ENCODE assay signal across 1 fruit fly cellular context in the genomic region with DNA sequence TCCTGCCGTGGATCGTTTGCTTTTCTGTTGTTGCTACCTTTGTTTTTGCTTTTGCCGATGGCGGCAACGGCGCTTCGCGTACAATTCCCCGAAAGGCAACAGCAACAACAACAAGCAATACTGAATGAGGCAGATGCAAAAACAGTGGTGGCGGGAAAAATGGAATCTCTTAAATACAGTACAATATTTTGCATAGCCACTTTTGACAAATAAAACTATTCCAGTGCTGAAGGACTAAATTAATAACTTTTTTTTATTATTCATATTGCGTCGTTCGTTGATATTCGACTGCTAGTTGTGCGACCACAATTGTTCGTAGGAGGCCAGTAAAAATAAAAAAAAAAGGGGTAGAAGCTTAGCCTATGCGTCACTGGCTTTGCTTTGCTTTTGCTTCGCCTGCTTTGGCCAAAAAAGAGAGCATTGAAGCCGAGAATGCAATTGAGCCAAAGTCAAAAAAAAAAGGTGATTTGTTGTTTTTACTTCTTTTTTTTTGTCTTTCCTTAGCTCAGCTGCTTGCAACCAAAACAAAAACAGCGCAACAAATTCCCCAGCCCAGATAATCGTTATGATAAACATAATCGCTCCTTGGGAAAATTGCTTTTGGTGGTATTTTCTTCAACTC.
A peak's percentile ranks its signal among the peaks of the same experiment; 100 is the strongest.
TF ChIP-seq lines count a peak whose summit lies in the region.

No protein-coding gene starts in this region.

TF ChIP-seq in whole organism, embryonic, 481 proteins besides CTCF, POLR2A, EP300 and RAD21 (continued from another document and continues in another):
- no peak for TF ChIP-seq CG14860 (GFP tag; IDR thresholded peaks at IDR 0.05; lab: Robert Waterston, UW; ENCODE audit: partially characterized antibody)
- TF ChIP-seq gro (GFP tag; optimal IDR thresholded peaks at IDR 0.05; lab: Kevin White, UChicago), result peak; percentile 76
- no peak for TF ChIP-seq Dll (GFP tag; IDR thresholded peaks at IDR 0.05; lab: Robert Waterston, UW; ENCODE audit: partially characterized antibody)
- peak; percentile 95 for TF ChIP-seq CG17359 (tag; optimal IDR thresholded peaks at IDR 0.05; lab: Kevin White, UChicago)
- TF ChIP-seq bcd (GFP tag; optimal IDR thresholded peaks at IDR 0.05; lab: Kevin White, UChicago), result peak; percentile 87
- peak; percentile 89 for TF ChIP-seq ase (GFP tag; IDR thresholded peaks at IDR 0.05; lab: Robert Waterston, UW)
- peak; percentile 76 for TF ChIP-seq tx (GFP tag; optimal IDR thresholded peaks at IDR 0.05; lab: Kevin White, UChicago)
- TF ChIP-seq Dip2 (GFP tag; IDR thresholded peaks at IDR 0.05; lab: Robert Waterston, UW), result peak; percentile 38; the same call in 1 of the 2 replicates
- TF ChIP-seq CG17612 (GFP tag; IDR thresholded peaks at IDR 0.05; lab: Robert Waterston, UW), result no peak
- TF ChIP-seq CG6654 (GFP tag; optimal IDR thresholded peaks at IDR 0.05; lab: Kevin White, UChicago), result peak; percentile 60
- TF ChIP-seq jing (GFP tag; optimal IDR thresholded peaks at IDR 0.05; lab: Kevin White, UChicago), result peak; percentile 73
- peak; percentile 69; the same call in 2 of the 3 replicates for TF ChIP-seq CG11560 (tag; IDR thresholded peaks at IDR 0.05; lab: Robert Waterston, UW)
- peak; percentile 83 for TF ChIP-seq CG17829 (tag; optimal IDR thresholded peaks at IDR 0.05; lab: Kevin White, UChicago)
- TF ChIP-seq pzg (GFP tag; optimal IDR thresholded peaks at IDR 0.05; lab: Kevin White, UChicago), result peak; percentile 1
- TF ChIP-seq Bgb (GFP tag; IDR thresholded peaks at IDR 0.05; lab: Robert Waterston, UW; ENCODE audit: partially characterized antibody), result no peak
- peak; percentile 20 for TF ChIP-seq Kr (GFP tag; optimal IDR thresholded peaks at IDR 0.05; lab: Kevin White, UChicago)
- TF ChIP-seq ap (GFP tag; IDR thresholded peaks at IDR 0.05; lab: Robert Waterston, UW), result peak; percentile 89
- TF ChIP-seq CG6813 (GFP tag; optimal IDR thresholded peaks at IDR 0.05; lab: Kevin White, UChicago), result peak; percentile 83
- TF ChIP-seq sisA (GFP tag; IDR thresholded peaks at IDR 0.05; lab: Robert Waterston, UW), result peak; percentile 91
- peak; percentile 58 for TF ChIP-seq CG3065 (GFP tag; optimal IDR thresholded peaks at IDR 0.05; lab: Kevin White, UChicago)
- TF ChIP-seq CG12769 (tag; optimal IDR thresholded peaks at IDR 0.05; lab: Kevin White, UChicago), result peak; percentile 83
- peak; percentile 87 for TF ChIP-seq org-1 (GFP tag; optimal IDR thresholded peaks at IDR 0.05; lab: Kevin White, UChicago)
- TF ChIP-seq CG15601 (tag; optimal IDR thresholded peaks at IDR 0.05; lab: Kevin White, UChicago), result peak; percentile 61
- peak; percentile 84 for TF ChIP-seq CG18262 (tag; optimal IDR thresholded peaks at IDR 0.05; lab: Kevin White, UChicago)
- TF ChIP-seq slou (GFP tag; optimal IDR thresholded peaks at IDR 0.05; lab: Kevin White, UChicago), result peak; percentile 28
- TF ChIP-seq corto (GFP tag; optimal IDR thresholded peaks at IDR 0.05; lab: Kevin White, UChicago), result peak; percentile 95
- TF ChIP-seq CkIIα-i1 (GFP tag; IDR thresholded peaks at IDR 0.05; lab: Robert Waterston, UW), result peak; percentile 79
- TF ChIP-seq CG4820 (GFP tag; optimal IDR thresholded peaks at IDR 0.05; lab: Kevin White, UChicago), result peak; percentile 83
- TF ChIP-seq CG9797 (GFP tag; optimal IDR thresholded peaks at IDR 0.05; lab: Kevin White, UChicago), result no peak
- peak; percentile 85 for TF ChIP-seq BtbVII (GFP tag; optimal IDR thresholded peaks at IDR 0.05; lab: Kevin White, UChicago)
- TF ChIP-seq CG13775 (GFP tag; optimal IDR thresholded peaks at IDR 0.05; lab: Kevin White, UChicago), result peak; percentile 78
- peak; percentile 74 for TF ChIP-seq btn (GFP tag; optimal IDR thresholded peaks at IDR 0.05; lab: Kevin White, UChicago)
- peak; percentile 84 for TF ChIP-seq CG17385 (GFP tag; optimal IDR thresholded peaks at IDR 0.05; lab: Kevin White, UChicago)
- peak; percentile 84 for TF ChIP-seq grau (tag; optimal IDR thresholded peaks at IDR 0.05; lab: Kevin White, UChicago)
- TF ChIP-seq Hsf (GFP tag; optimal IDR thresholded peaks at IDR 0.05; lab: Kevin White, UChicago), result peak; percentile 90
- TF ChIP-seq tap (tag; optimal IDR thresholded peaks at IDR 0.05; lab: Kevin White, UChicago), result peak; percentile 88
- TF ChIP-seq ranshi (GFP tag; IDR thresholded peaks at IDR 0.05; lab: Robert Waterston, UW), result peak; percentile 93
- TF ChIP-seq CG3163 (GFP tag; optimal IDR thresholded peaks at IDR 0.05; lab: Kevin White, UChicago), result peak; percentile 54
- TF ChIP-seq CG6272 (GFP tag; IDR thresholded peaks at IDR 0.05; lab: Robert Waterston, UW), result peak; percentile 80
- peak; percentile 78 to 89 for TF ChIP-seq dpn (GFP tag; optimal IDR thresholded peaks at IDR 0.05; lab: Kevin White, UChicago)
- peak; percentile 81 for TF ChIP-seq CG10654 (GFP tag; optimal IDR thresholded peaks at IDR 0.05; lab: Kevin White, UChicago)
- TF ChIP-seq Abd-B (GFP tag; optimal IDR thresholded peaks at IDR 0.05; lab: Kevin White, UChicago), result peak; percentile 75
- peak; percentile 81 for TF ChIP-seq gsb (GFP tag; IDR thresholded peaks at IDR 0.05; lab: Robert Waterston, UW)
- TF ChIP-seq so (GFP tag; IDR thresholded peaks at IDR 0.05; lab: Robert Waterston, UW), result peak; percentile 92
- TF ChIP-seq schlank (tag; optimal IDR thresholded peaks at IDR 0.05; lab: Kevin White, UChicago), result peak; percentile 61
- peak; percentile 95 for TF ChIP-seq slbo (GFP tag; IDR thresholded peaks at IDR 0.05; lab: Robert Waterston, UW)
- peak; percentile 57 for TF ChIP-seq sd (tag; optimal IDR thresholded peaks at IDR 0.05; lab: Kevin White, UChicago)
- TF ChIP-seq crp (GFP tag; optimal IDR thresholded peaks at IDR 0.05; lab: Kevin White, UChicago), result peak; percentile 13 to 41
- peak; percentile 78 for TF ChIP-seq croc (GFP tag; conservative IDR thresholded peaks at IDR 0.05; lab: Robert Waterston, UW)
- TF ChIP-seq CG2129 (GFP tag; IDR thresholded peaks at IDR 0.05; lab: Robert Waterston, UW; ENCODE audit: partially characterized antibody), result no peak
- TF ChIP-seq CG17186 (GFP tag; optimal IDR thresholded peaks at IDR 0.05; lab: Kevin White, UChicago), result peak; percentile 73
- peak; percentile 64 for TF ChIP-seq Usf (GFP tag; optimal IDR thresholded peaks at IDR 0.05; lab: Kevin White, UChicago)
- peak; percentile 67 for TF ChIP-seq Vsx1 (GFP tag; optimal IDR thresholded peaks at IDR 0.05; lab: Kevin White, UChicago)
- TF ChIP-seq pfk (GFP tag; optimal IDR thresholded peaks at IDR 0.05; lab: Kevin White, UChicago), result no peak
- peak; percentile 87 for TF ChIP-seq mam (GFP tag; optimal IDR thresholded peaks at IDR 0.05; lab: Kevin White, UChicago)
- TF ChIP-seq Xrp1 (GFP tag; IDR thresholded peaks at IDR 0.05; lab: Robert Waterston, UW), result peak; percentile 91
- TF ChIP-seq CG1529 (GFP tag; optimal IDR thresholded peaks at IDR 0.05; lab: Kevin White, UChicago), result peak; percentile 87
- TF ChIP-seq CG11085 (GFP tag; IDR thresholded peaks at IDR 0.05; lab: Robert Waterston, UW), result peak; percentile 74
- TF ChIP-seq ewg (GFP tag; optimal IDR thresholded peaks at IDR 0.05; lab: Kevin White, UChicago), result peak; percentile 86
- peak; percentile 73 for TF ChIP-seq CG7786 (GFP tag; optimal IDR thresholded peaks at IDR 0.05; lab: Kevin White, UChicago)
- TF ChIP-seq fd102C (GFP tag; optimal IDR thresholded peaks at IDR 0.05; lab: Kevin White, UChicago), result no peak
- TF ChIP-seq Fer3 (tag; optimal IDR thresholded peaks at IDR 0.05; lab: Kevin White, UChicago), result peak; percentile 90
- no peak for TF ChIP-seq BEAF-32 (GFP tag; optimal IDR thresholded peaks at IDR 0.05; lab: Kevin White, UChicago)
- TF ChIP-seq Mrtf (GFP tag; IDR thresholded peaks at IDR 0.05; lab: Robert Waterston, UW), result peak; percentile 86
- peak; percentile 59 for TF ChIP-seq CG5180 (GFP tag; optimal IDR thresholded peaks at IDR 0.05; lab: Kevin White, UChicago)
- TF ChIP-seq Six4 (GFP tag; optimal IDR thresholded peaks at IDR 0.05; lab: Kevin White, UChicago), result peak; percentile 68
- peak; percentile 87 for TF ChIP-seq CG14050 (GFP tag; IDR thresholded peaks at IDR 0.05; lab: Robert Waterston, UW)
- peak; percentile 65 for TF ChIP-seq zen (tag; optimal IDR thresholded peaks at IDR 0.05; lab: Kevin White, UChicago)
- peak; percentile 78 for TF ChIP-seq NK7.1 (GFP tag; optimal IDR thresholded peaks at IDR 0.05; lab: Kevin White, UChicago)
- TF ChIP-seq CG7271 (tag; optimal IDR thresholded peaks at IDR 0.05; lab: Kevin White, UChicago), result peak; percentile 33
- peak; percentile 84 for TF ChIP-seq NFAT (GFP tag; IDR thresholded peaks at IDR 0.05; lab: Robert Waterston, UW)
- TF ChIP-seq CG11398 (GFP tag; optimal IDR thresholded peaks at IDR 0.05; lab: Kevin White, UChicago), result peak; percentile 71
- TF ChIP-seq E2f2 (GFP tag; IDR thresholded peaks at IDR 0.05; lab: Robert Waterston, UW), result peak; percentile 71
- TF ChIP-seq YL-1 (GFP tag; optimal IDR thresholded peaks at IDR 0.05; lab: Kevin White, UChicago), result peak; percentile 16
- TF ChIP-seq CG15479 (GFP tag; optimal IDR thresholded peaks at IDR 0.05; lab: Kevin White, UChicago), result no peak
- TF ChIP-seq Nf-YA (GFP tag; IDR thresholded peaks at IDR 0.05; lab: Robert Waterston, UW), result peak; percentile 84
- TF ChIP-seq unc-4 (GFP tag; IDR thresholded peaks at IDR 0.05; lab: Robert Waterston, UW; ENCODE audit: partially characterized antibody), result no peak
- TF ChIP-seq br (optimal IDR thresholded peaks at IDR 0.05; lab: Kevin White, UChicago), result no peak
- peak; percentile 59 for TF ChIP-seq CG2116 (GFP tag; optimal IDR thresholded peaks at IDR 0.05; lab: Kevin White, UChicago)
- no peak for TF ChIP-seq chinmo (GFP tag; IDR thresholded peaks at IDR 0.05; lab: Robert Waterston, UW; ENCODE audit: partially characterized antibody)
- TF ChIP-seq aop (GFP tag; IDR thresholded peaks at IDR 0.05; lab: Robert Waterston, UW), result peak; percentile 62; the same call in 1 of the 2 replicates
- peak; percentile 89 for TF ChIP-seq Optix (GFP tag; IDR thresholded peaks at IDR 0.05; lab: Robert Waterston, UW)
- peak; percentile 90 for TF ChIP-seq CG32772 (GFP tag; IDR thresholded peaks at IDR 0.05; lab: Robert Waterston, UW)
- TF ChIP-seq vfl (GFP tag; optimal IDR thresholded peaks at IDR 0.05; lab: Kevin White, UChicago), result peak; percentile 80
- peak; percentile 80 for TF ChIP-seq CG31224 (GFP tag; IDR thresholded peaks at IDR 0.05; lab: Robert Waterston, UW)
- TF ChIP-seq gcm2 (GFP tag; optimal IDR thresholded peaks at IDR 0.05; lab: Kevin White, UChicago), result peak; percentile 85
- TF ChIP-seq CG8359 (GFP tag; optimal IDR thresholded peaks at IDR 0.05; lab: Kevin White, UChicago; ENCODE audit: borderline replicate concordance), result no peak
- TF ChIP-seq CG8388 (GFP tag; optimal IDR thresholded peaks at IDR 0.05; lab: Kevin White, UChicago), result peak; percentile 83
- TF ChIP-seq CG1832 (GFP tag; optimal IDR thresholded peaks at IDR 0.05; lab: Kevin White, UChicago), result no peak
- peak; percentile 28 for TF ChIP-seq MESR4 (GFP tag; optimal IDR thresholded peaks at IDR 0.05; lab: Kevin White, UChicago)
- TF ChIP-seq amos (GFP tag; IDR thresholded peaks at IDR 0.05; lab: Robert Waterston, UW; ENCODE audit: partially characterized antibody), result no peak
- TF ChIP-seq CG4854 (GFP tag; optimal IDR thresholded peaks at IDR 0.05; lab: Kevin White, UChicago), result peak; percentile 80
- TF ChIP-seq lab (GFP tag; optimal IDR thresholded peaks at IDR 0.05; lab: Kevin White, UChicago), result peak; percentile 95
- TF ChIP-seq prd (optimal IDR thresholded peaks at IDR 0.05; lab: Kevin White, UChicago), result no peak
- TF ChIP-seq prd (GFP tag; IDR thresholded peaks at IDR 0.05; lab: Robert Waterston, UW), result peak; percentile 90
- TF ChIP-seq tna (GFP tag; IDR thresholded peaks at IDR 0.05; lab: Robert Waterston, UW; ENCODE audit: partially characterized antibody), result no peak
- peak; percentile 76 for TF ChIP-seq pb (GFP tag; optimal IDR thresholded peaks at IDR 0.05; lab: Kevin White, UChicago)
- TF ChIP-seq CG15696 (tag; optimal IDR thresholded peaks at IDR 0.05; lab: Kevin White, UChicago), result no peak
- TF ChIP-seq CHES-1-like (GFP tag; optimal IDR thresholded peaks at IDR 0.05; lab: Kevin White, UChicago), result peak; percentile 80
- TF ChIP-seq CG13296 (GFP tag; optimal IDR thresholded peaks at IDR 0.05; lab: Kevin White, UChicago), result peak; percentile 80
- peak; percentile 86 for TF ChIP-seq CG3847 (GFP tag; IDR thresholded peaks at IDR 0.05; lab: Robert Waterston, UW)
- peak; percentile 75 for TF ChIP-seq ERR (GFP tag; optimal IDR thresholded peaks at IDR 0.05; lab: Kevin White, UChicago)
- TF ChIP-seq CG9817 (tag; optimal IDR thresholded peaks at IDR 0.05; lab: Kevin White, UChicago), result peak; percentile 73
- peak; percentile 92 for TF ChIP-seq CG18599 (GFP tag; optimal IDR thresholded peaks at IDR 0.05; lab: Kevin White, UChicago)
- peak; percentile 96 for TF ChIP-seq Sox102F (GFP tag; optimal IDR thresholded peaks at IDR 0.05; lab: Kevin White, UChicago)
- TF ChIP-seq MTF-1 (GFP tag; optimal IDR thresholded peaks at IDR 0.05; lab: Kevin White, UChicago; ENCODE audit: borderline replicate concordance), result peak; percentile 59
- TF ChIP-seq CG5953 (GFP tag; IDR thresholded peaks at IDR 0.05; lab: Robert Waterston, UW), result peak; percentile 93
- no peak for TF ChIP-seq CG34224 (GFP tag; IDR thresholded peaks at IDR 0.05; lab: Robert Waterston, UW; ENCODE audit: partially characterized antibody)
- no peak for TF ChIP-seq Trl (optimal IDR thresholded peaks at IDR 0.05; lab: Kevin White, UChicago)
- TF ChIP-seq Trl (GFP tag; optimal IDR thresholded peaks at IDR 0.05; lab: Kevin White, UChicago), result peak; percentile 85
- peak; percentile 92 for TF ChIP-seq lbe (GFP tag; optimal IDR thresholded peaks at IDR 0.05; lab: Kevin White, UChicago)
- TF ChIP-seq nau (GFP tag; optimal IDR thresholded peaks at IDR 0.05; lab: Kevin White, UChicago), result peak; percentile 80
- TF ChIP-seq CG33213 (GFP tag; optimal IDR thresholded peaks at IDR 0.05; lab: Kevin White, UChicago), result peak; percentile 48
- TF ChIP-seq CG16813 (GFP tag; IDR thresholded peaks at IDR 0.05; lab: Robert Waterston, UW; ENCODE audit: partially characterized antibody), result no peak
- peak; percentile 58 for TF ChIP-seq cato (GFP tag; optimal IDR thresholded peaks at IDR 0.05; lab: Kevin White, UChicago; ENCODE audit: borderline replicate concordance)
- TF ChIP-seq Sry-δ (GFP tag; optimal IDR thresholded peaks at IDR 0.05; lab: Kevin White, UChicago), result peak; percentile 49
- peak; percentile 85 for TF ChIP-seq Fer1 (GFP tag; optimal IDR thresholded peaks at IDR 0.05; lab: Kevin White, UChicago)
- TF ChIP-seq Elba2 (GFP tag; optimal IDR thresholded peaks at IDR 0.05; lab: Kevin White, UChicago), result no peak
- no peak for TF ChIP-seq cg (GFP tag; optimal IDR thresholded peaks at IDR 0.05; lab: Kevin White, UChicago)
- no peak for TF ChIP-seq mld (GFP tag; IDR thresholded peaks at IDR 0.05; lab: Robert Waterston, UW; ENCODE audit: partially characterized antibody)
- TF ChIP-seq B-H1 (GFP tag; IDR thresholded peaks at IDR 0.05; lab: Robert Waterston, UW), result peak; percentile 87; the same call in 2 of the 3 replicates
- TF ChIP-seq Xbp1 (GFP tag; optimal IDR thresholded peaks at IDR 0.05; lab: Kevin White, UChicago), result peak; percentile 86
